Fruit fly (Drosophila melanogaster) whole organism, embryonic: ENCODE data around the gene Sec15.
A peak's percentile ranks its signal among the peaks of the same experiment; 100 is the strongest.

Experiments used
- Asciz ChIP-seq: fragments of 200-800 bp; sonication (Bioruptor generic); optimal IDR thresholded peaks from 2 replicates; lab custom pipeline; 2017; ENCODE audit warnings: missing biosample characterization, mild to moderate bottlenecking, missing genetic modification characterization, missing genetic modification reagents
- Awh ChIP-seq: fragments of 200-800 bp; sonication (Bioruptor generic); IDR thresholded peaks from 2 replicates; pipeline ENCODE4, ENCODE4 v1.3.6; 2022; ENCODE audit warnings: missing biosample characterization, missing genetic modification characterization
- Bgb ChIP-seq: fragments of 200-800 bp; sonication (Bioruptor generic); IDR thresholded peaks from 2 replicates; pipeline ENCODE4 v1.3.6; 2022; ENCODE audit warnings: missing biosample characterization, missing genetic modification characterization; ENCODE audit not compliant: partially characterized antibody
- BtbVII ChIP-seq: fragments of 200-800 bp; sonication (Bioruptor generic); optimal IDR thresholded peaks from 3 replicates; lab custom pipeline; 2017; ENCODE audit warnings: missing biosample characterization, mild to moderate bottlenecking, missing genetic modification characterization
- CG11085 ChIP-seq: fragments of 200-800 bp; sonication (Bioruptor generic); IDR thresholded peaks from 2 replicates; pipeline ENCODE4 v1.3.6; 2022; ENCODE audit warnings: missing biosample characterization, missing genetic modification characterization
- CG12659 ChIP-seq: fragments of 200-800 bp; sonication (Bioruptor generic); optimal IDR thresholded peaks from 3 replicates; lab custom pipeline; 2017; ENCODE audit warnings: mild to moderate bottlenecking, missing biosample characterization, missing genetic modification reagents, missing genetic modification characterization
- CG12769 ChIP-seq: fragments of 200-800 bp; sonication (Bioruptor generic); optimal IDR thresholded peaks from 2 replicates; lab custom pipeline; 2019; ENCODE audit warnings: missing biosample characterization, mild to moderate bottlenecking, missing genetic modification characterization, moderate library complexity
- CG12942 ChIP-seq: fragments of 200-800 bp; sonication (Bioruptor generic); optimal IDR thresholded peaks from 3 replicates; lab custom pipeline; 2016; ENCODE audit warnings: missing biosample characterization, missing genetic modification characterization
- CG13123 ChIP-seq: fragments of 200-800 bp; sonication (Bioruptor generic); optimal IDR thresholded peaks from 2 replicates; lab custom pipeline; 2016; ENCODE audit warnings: missing biosample characterization, missing genetic modification characterization
- CG14965 ChIP-seq: fragments of 200-800 bp; sonication (Bioruptor generic); optimal IDR thresholded peaks from 2 replicates; lab custom pipeline; 2016; ENCODE audit warnings: missing biosample characterization, missing genetic modification characterization, borderline replicate concordance
- CG1603 ChIP-seq: fragments of 200-800 bp; sonication (Bioruptor generic); optimal IDR thresholded peaks from 2 replicates; lab custom pipeline; 2019; ENCODE audit warnings: missing biosample characterization, mild to moderate bottlenecking, missing genetic modification characterization, moderate library complexity
- CG17912 ChIP-seq: fragments of 200-800 bp; sonication (Bioruptor generic); optimal IDR thresholded peaks from 2 replicates; lab custom pipeline; 2018; ENCODE audit warnings: missing biosample characterization, mild to moderate bottlenecking, missing genetic modification characterization
- CG1832 ChIP-seq: fragments of 200-800 bp; sonication (Bioruptor generic); optimal IDR thresholded peaks from 2 replicates; lab custom pipeline; 2017; ENCODE audit warnings: missing biosample characterization, mild to moderate bottlenecking, missing genetic modification characterization, inconsistent platforms
- CG3726 ChIP-seq: fragments of 200-800 bp; sonication (Bioruptor generic); IDR thresholded peaks from 3 replicates; pipeline ENCODE4, ENCODE4 v1.3.6; 2022; ENCODE audit warnings: missing biosample characterization, missing genetic modification characterization
- CG4854 ChIP-seq: fragments of 200-800 bp; sonication (Bioruptor generic); optimal IDR thresholded peaks from 2 replicates; lab custom pipeline; 2016; ENCODE audit warnings: missing biosample characterization, missing genetic modification characterization, inconsistent platforms
- CG6175 ChIP-seq: fragments of 200-800 bp; sonication (Bioruptor generic); IDR thresholded peaks from 3 replicates; pipeline ENCODE4 v1.3.6; 2022; ENCODE audit warnings: missing biosample characterization, missing genetic modification characterization
- CG7556 ChIP-seq: fragments of 200-800 bp; sonication (Bioruptor generic); optimal IDR thresholded peaks from 2 replicates; lab custom pipeline; 2017; ENCODE audit warnings: missing biosample characterization, mild to moderate bottlenecking, missing genetic modification characterization
- CG7963 ChIP-seq: fragments of 200-800 bp; sonication (Bioruptor generic); IDR thresholded peaks from 3 replicates; pipeline ENCODE4 v1.3.6; 2022; ENCODE audit warnings: missing biosample characterization, missing genetic modification characterization; ENCODE audit not compliant: partially characterized antibody
- CG8290 ChIP-seq, 3 experiments: fragments of 200-800 bp; sonication (Bioruptor generic); optimal IDR thresholded peaks; 2 replicates each; lab custom pipeline; 2016 to 2019; ENCODE audit warnings: missing biosample characterization in 3 of 3, missing genetic modification characterization in 3 of 3, mild to moderate bottlenecking in 2 of 3, moderate library complexity in 1 of 3
- CG8765 ChIP-seq: fragments of 200-800 bp; sonication (Bioruptor generic); IDR thresholded peaks from 2 replicates; pipeline ENCODE4 v1.3.6; 2022; ENCODE audit warnings: missing biosample characterization, missing genetic modification characterization
- CoRest ChIP-seq: fragments of 200-800 bp; sonication (Bioruptor generic); optimal IDR thresholded peaks from 3 replicates; lab custom pipeline; 2018; ENCODE audit warnings: missing biosample characterization, mild to moderate bottlenecking, missing genetic modification characterization, moderate library complexity
- Dad ChIP-seq: fragments of 200-800 bp; sonication (Bioruptor generic); optimal IDR thresholded peaks from 3 replicates; lab custom pipeline; 2016; ENCODE audit warnings: missing biosample characterization, missing genetic modification characterization
- Deaf1 ChIP-seq: fragments of 200-800 bp; optimal IDR thresholded peaks from 3 replicates; lab custom pipeline; 2019; ENCODE audit warnings: missing biosample characterization, mild to moderate bottlenecking, missing genetic modification characterization, moderate library complexity
- Doc2 ChIP-seq: fragments of 200-800 bp; sonication (Bioruptor generic); IDR thresholded peaks from 2 replicates; pipeline ENCODE4 v1.3.6; 2022; ENCODE audit warnings: missing biosample characterization, missing genetic modification characterization
- HHEX ChIP-seq: fragments of 200-800 bp; sonication (Bioruptor generic); optimal IDR thresholded peaks from 3 replicates; lab custom pipeline; 2017; ENCODE audit warnings: missing biosample characterization, mild to moderate bottlenecking, missing genetic modification characterization, missing genetic modification reagents
- HLHmδ ChIP-seq: fragments of 200-800 bp; sonication (Bioruptor generic); optimal IDR thresholded peaks from 2 replicates; lab custom pipeline; 2018; ENCODE audit warnings: missing biosample characterization, mild to moderate bottlenecking, missing genetic modification characterization, moderate library complexity
- Hand ChIP-seq: fragments of 200-800 bp; sonication (Bioruptor generic); optimal IDR thresholded peaks from 2 replicates; lab custom pipeline; 2017; ENCODE audit warnings: mild to moderate bottlenecking, missing biosample characterization, missing genetic modification reagents, missing genetic modification characterization
- MESR4 ChIP-seq: fragments of 200-800 bp; sonication (Bioruptor generic); optimal IDR thresholded peaks from 2 replicates; lab custom pipeline; 2018; ENCODE audit warnings: missing biosample characterization, mild to moderate bottlenecking, missing genetic modification characterization, moderate library complexity
- Nf-YB ChIP-seq: fragments of 200-800 bp; sonication (Bioruptor generic); optimal IDR thresholded peaks from 3 replicates; lab custom pipeline; 2019; ENCODE audit warnings: missing biosample characterization, mild to moderate bottlenecking, missing genetic modification characterization, moderate library complexity
- PHDP ChIP-seq: fragments of 200-800 bp; sonication (Bioruptor generic); optimal IDR thresholded peaks from 3 replicates; lab custom pipeline; 2018; ENCODE audit warnings: missing biosample characterization, mild to moderate bottlenecking, missing genetic modification characterization, moderate library complexity
- Rfx ChIP-seq: fragments of 200-800 bp; sonication (Bioruptor generic); IDR thresholded peaks from 2 replicates; pipeline ENCODE4 v1.3.6; 2022; ENCODE audit warnings: missing biosample characterization, missing genetic modification characterization
- Stat92E ChIP-seq, 3 experiments: fragments of >200 bp in 2 of 3; fragments of 200-800 bp in 1 of 3; sonication (Bioruptor generic) in 1 of 3; optimal IDR thresholded peaks; 2 replicates each; lab custom pipeline; 2017 to 2019; ENCODE audit warnings: missing biosample characterization in 3 of 3, missing genetic modification characterization in 3 of 3, mild to moderate bottlenecking in 1 of 3, moderate library complexity in 1 of 3
- cato ChIP-seq: fragments of 200-800 bp; sonication (Bioruptor generic); optimal IDR thresholded peaks from 2 replicates; lab custom pipeline; 2016; ENCODE audit warnings: missing biosample characterization, missing genetic modification characterization, borderline replicate concordance
- da ChIP-seq: fragments of 200-800 bp; sonication (Bioruptor generic); optimal IDR thresholded peaks from 2 replicates; lab custom pipeline; 2016; ENCODE audit warnings: missing biosample characterization, missing genetic modification characterization
- danr ChIP-seq: fragments of 200-800 bp; sonication (Bioruptor generic); IDR thresholded peaks from 2 replicates; pipeline ENCODE4 v1.3.6; 2022; ENCODE audit warnings: missing biosample characterization, missing genetic modification characterization
- gsb ChIP-seq: fragments of 200-800 bp; sonication (Bioruptor generic); IDR thresholded peaks from 2 replicates; pipeline ENCODE4 v1.3.6; 2022; ENCODE audit warnings: missing biosample characterization, missing genetic modification characterization
- hb ChIP-seq: fragments of 200-800 bp; sonication (Bioruptor generic); IDR thresholded peaks from 3 replicates; pipeline ENCODE4 v1.3.6; 2022; ENCODE audit warnings: missing biosample characterization, missing genetic modification characterization; ENCODE audit not compliant: partially characterized antibody
- hth ChIP-seq: fragments of >200 bp; optimal IDR thresholded peaks from 2 replicates; lab custom pipeline; 2017; ENCODE audit warnings: inconsistent platforms
- jigr1 ChIP-seq: fragments of 200-800 bp; sonication (Bioruptor generic); IDR thresholded peaks from 3 replicates; pipeline ENCODE4 v1.3.6; 2022; ENCODE audit warnings: missing biosample characterization, missing genetic modification characterization
- kay ChIP-seq: fragments of 200-800 bp; sonication (Bioruptor generic); optimal IDR thresholded peaks from 2 replicates; lab custom pipeline; 2016; ENCODE audit warnings: missing biosample characterization, missing genetic modification characterization
- lmd ChIP-seq: fragments of 200-800 bp; sonication (Bioruptor generic); IDR thresholded peaks from 2 replicates; pipeline ENCODE4 v1.3.6; 2022; ENCODE audit warnings: missing biosample characterization, missing genetic modification characterization
- lov ChIP-seq, 2 experiments: fragments of 200-800 bp in 1 of 2; fragments of >200 bp in 1 of 2; sonication (Bioruptor generic) in 1 of 2; IDR thresholded peaks in 1 of 2; optimal IDR thresholded peaks in 1 of 2; 2 replicates in 1 of 2; 3 replicates in 1 of 2; pipeline versions ENCODE4 v1.3.6 to Lab custom; 2017 to 2022; ENCODE audit warnings: missing biosample characterization in 1 of 2, missing genetic modification characterization in 1 of 2
- mirr ChIP-seq: fragments of 200-800 bp; sonication (Bioruptor generic); optimal IDR thresholded peaks from 3 replicates; lab custom pipeline; 2018; ENCODE audit warnings: missing biosample characterization, mild to moderate bottlenecking, missing genetic modification characterization
- rib ChIP-seq: fragments of 200-800 bp; sonication (Bioruptor generic); IDR thresholded peaks from 2 replicates; pipeline ENCODE4 v1.3.6; 2022; ENCODE audit warnings: missing biosample characterization, missing genetic modification characterization
- so ChIP-seq: fragments of 200-800 bp; sonication (Bioruptor generic); IDR thresholded peaks from 3 replicates; pipeline ENCODE4 v1.3.6; 2022; ENCODE audit warnings: missing biosample characterization, missing genetic modification characterization
- tin ChIP-seq: fragments of 200-800 bp; sonication (Bioruptor generic); optimal IDR thresholded peaks from 3 replicates; lab custom pipeline; 2016; ENCODE audit warnings: missing biosample characterization, missing genetic modification characterization
- trem ChIP-seq: fragments of 200-800 bp; optimal IDR thresholded peaks from 3 replicates; lab custom pipeline; 2019; ENCODE audit warnings: missing biosample characterization, mild to moderate bottlenecking, missing genetic modification characterization, moderate library complexity
- zen ChIP-seq: fragments of 200-800 bp; sonication (Bioruptor generic); optimal IDR thresholded peaks from 3 replicates; lab custom pipeline; 2018; ENCODE audit warnings: missing biosample characterization, mild to moderate bottlenecking, missing genetic modification characterization, moderate library complexity

Gene Sec15

dm6 chr3R:21138220-21138754 lies 30.5 kb upstream of the Sec15 start, which contains the start of gene meigo (continued):
- TF ChIP-seq CoRest (tag; lab: Kevin White, UChicago) (peak; percentile 86), HLHmδ (no peak), CG17912 (GFP tag; lab: Kevin White, UChicago) (no peak), jigr1 (0 out of 3 replicates have a peak, but pooled peaks have one; percentile 23), CG8765 (GFP tag; lab: Robert Waterston, UW) (no peak), CG4854 (peak; percentile 49), da (GFP tag; lab: Kevin White, UChicago) (peak; percentile 38), CG12942 (GFP tag; lab: Kevin White, UChicago) (peak; percentile 67), Bgb (GFP tag; lab: Robert Waterston, UW) (no peak; the same call in 1 of the 2 replicates), gsb (no peak), kay (GFP tag; lab: Kevin White, UChicago) (peak; percentile 41), rib (GFP tag; lab: Robert Waterston, UW) (no peak), CG7556 (peak; percentile 62), CG6175 (no peak), mirr (GFP tag; lab: Kevin White, UChicago) (peak; percentile 10), lov (optimal IDR thresholded peaks at IDR 0.05; lab: Kevin White, UChicago) (no peak), lov (GFP tag; IDR thresholded peaks at IDR 0.05; lab: Robert Waterston, UW) (no peak), HHEX (GFP tag; lab: Kevin White, UChicago) (no peak), tin (GFP tag; lab: Kevin White, UChicago) (peak; percentile 54), CG12659 (GFP tag; lab: Kevin White, UChicago) (peak; percentile 87), CG1603 (tag; lab: Kevin White, UChicago) (peak; percentile 60), CG8290 (GFP tag; optimal IDR thresholded peaks at IDR 0.05; lab: Kevin White, UChicago) (no peak), CG8290 (tag; optimal IDR thresholded peaks at IDR 0.05; lab: Kevin White, UChicago) (no peak), hth (lab: Kevin White, UChicago) (no peak), CG12769 (tag; lab: Kevin White, UChicago) (no peak), PHDP (tag; lab: Kevin White, UChicago) (peak; percentile 64), BtbVII (peak; percentile 34), Nf-YB (GFP tag; lab: Kevin White, UChicago) (peak; percentile 50), Hand (GFP tag; lab: Kevin White, UChicago) (peak; percentile 20), so (0 out of 3 replicates have a peak, but pooled peaks have one; percentile 51), Rfx (GFP tag; lab: Robert Waterston, UW) (peak; percentile 81), Stat92E (GFP tag; optimal IDR thresholded peaks at IDR 0.05; lab: Kevin White, UChicago) (peak in 1 of 3 experiments; percentile 63), zen (peak; percentile 75), hb (GFP tag; lab: Robert Waterston, UW) (no peak), CG11085 (GFP tag; lab: Robert Waterston, UW) (0 out of 2 replicates have a peak, but pooled peaks have one; percentile 19), danr (GFP tag; lab: Robert Waterston, UW) (no peak), Deaf1 (tag; lab: Kevin White, UChicago) (no peak), cato (peak; percentile 51), CG14965 (no peak), trem (tag; lab: Kevin White, UChicago) (peak; percentile 82), MESR4 (GFP tag; lab: Kevin White, UChicago) (no peak), CG7963 (GFP tag; lab: Robert Waterston, UW) (no peak), CG13123 (peak; percentile 44), Awh (no peak), CG1832 (GFP tag; lab: Kevin White, UChicago) (no peak), CG3726 (GFP tag; lab: Robert Waterston, UW) (no peak), Asciz (no peak), Doc2 (no peak), Dad (peak; percentile 25), lmd (GFP tag; lab: Robert Waterston, UW) (peak; percentile 76)
